Worm (Caenorhabditis elegans): ENCODE results near the gene grl-26.

- TF ChIP-seq tbx-2 (tag; optimal IDR thresholded peaks at IDR 0.05), result peak; percentile 9
- peak; percentile 96 for TF ChIP-seq elt-2 (tag; optimal IDR thresholded peaks at IDR 0.05)
Observed at ce11 chrIV:291851-292367, 30.7 kb downstream of the grl-26 start.
